Worm (Caenorhabditis elegans): ENCODE data around the gene htz-1.
A peak's percentile ranks its signal among the peaks of the same experiment; 100 is the strongest.

htz-1 gene

ce11 chrIV:4406054-4406539 is 39.9 kb upstream of the htz-1 start (continued):
- TF ChIP-seq ceh-32 (tag; optimal IDR thresholded peaks at IDR 0.05; ENCODE audit: poor library complexity) (no peak), unc-62 (GFP tag; optimal IDR thresholded peaks at IDR 0.05 in 1 of 2) (peak in 1 of 2 experiments; percentile 100), unc-62 (tag; optimal IDR thresholded peaks at IDR 0.05) (no peak), lin-39 (tag; optimal IDR thresholded peaks at IDR 0.05) (no peak), mes-2 (tag; optimal IDR thresholded peaks at IDR 0.05; ENCODE audit: poor library complexity, severe bottlenecking) (peak; percentile 49), cey-2 (tag; optimal IDR thresholded peaks at IDR 0.05; ENCODE audit: borderline replicate concordance, insufficient read depth) (no peak), dve-1 (tag; optimal IDR thresholded peaks at IDR 0.05; ENCODE audit: insufficient read depth) (peak; percentile 84), set-16 (GFP tag; IDR thresholded peaks at IDR 0.05) (peak; percentile 53), php-3 (GFP tag; IDR thresholded peaks at IDR 0.05) (no peak), lin-13 (GFP tag; optimal IDR thresholded peaks at IDR 0.05) (peak; percentile 65), ZK546.5 (tag; optimal IDR thresholded peaks at IDR 0.05) (no peak), zfp-2 (tag; optimal IDR thresholded peaks at IDR 0.05) (no peak), ceh-62 (tag; optimal IDR thresholded peaks at IDR 0.05) (no peak), F37D6.2 (tag; optimal IDR thresholded peaks at IDR 0.05) (peak; percentile 51), ztf-11 (tag; optimal IDR thresholded peaks at IDR 0.05) (no peak), T20F7.1 (GFP tag; optimal IDR thresholded peaks at IDR 0.05) (peak; percentile 38), zag-1 (tag; optimal IDR thresholded peaks at IDR 0.05) (no peak), hif-1 (tag; optimal IDR thresholded peaks at IDR 0.05) (peak in 1 of 2 experiments; percentile 73), daf-16 (GFP tag; optimal IDR thresholded peaks at IDR 0.05) (no peak), daf-16 (tag; optimal IDR thresholded peaks at IDR 0.05) (peak; percentile 80), mdl-1 (tag; optimal IDR thresholded peaks at IDR 0.05) (peak; percentile 32 to 58), vab-7 (GFP tag; IDR thresholded peaks at IDR 0.05) (no peak), tra-1 (GFP tag; IDR thresholded peaks at IDR 0.05) (no peak; the same call in 1 of the 2 replicates), dpl-1 (GFP tag; optimal IDR thresholded peaks at IDR 0.05) (peak; percentile 67), dmd-6 (GFP tag; IDR thresholded peaks at IDR 0.05) (peak; percentile 67), nhr-25 (tag; optimal IDR thresholded peaks at IDR 0.05; ENCODE audit: borderline replicate concordance, insufficient read depth) (peak; percentile 8), lin-1 (GFP tag; IDR thresholded peaks at IDR 0.05) (peak; percentile 79), pqm-1 (tag; optimal IDR thresholded peaks at IDR 0.05) (peak; percentile 31), nhr-11 (tag; optimal IDR thresholded peaks at IDR 0.05) (peak; percentile 42), fkh-10 (GFP tag; optimal IDR thresholded peaks at IDR 0.05) (peak; percentile 39), hlh-30 (tag; optimal IDR thresholded peaks at IDR 0.05; ENCODE audit: insufficient read depth) (peak; percentile 86), saeg-2 (GFP tag; IDR thresholded peaks at IDR 0.05) (0 out of 2 replicates have a peak, but pooled peaks have one; percentile 24), rbr-2 (tag; optimal IDR thresholded peaks at IDR 0.05) (peak; percentile 70), nhr-28 (tag; optimal IDR thresholded peaks at IDR 0.05) (peak; percentile 69), Y105C5A.15 (GFP tag; IDR thresholded peaks at IDR 0.05) (no peak), zfp-3 (GFP tag; conservative IDR thresholded peaks at IDR 0.05) (no peak), tag-97 (GFP tag; IDR thresholded peaks at IDR 0.05) (no peak), mxl-3 (GFP tag; optimal IDR thresholded peaks at IDR 0.05) (peak; percentile 41), F44E2.7 (GFP tag; IDR thresholded peaks at IDR 0.05) (no peak)

ce11 chrIV:4407055-4407461 is 39.0 kb upstream of the htz-1 start:
- TF ChIP-seq nhr-6 (tag; optimal IDR thresholded peaks at IDR 0.05) = no peak
- peak; percentile 20 for TF ChIP-seq nhr-48 (tag; optimal IDR thresholded peaks at IDR 0.05)
- TF ChIP-seq mep-1 (tag; optimal IDR thresholded peaks at IDR 0.05) = peak; percentile 63
- TF ChIP-seq snpc-4 (tag; optimal IDR thresholded peaks at IDR 0.05) = no peak
- peak; percentile 93 for TF ChIP-seq pha-4 (GFP tag; IDR thresholded peaks at IDR 0.05)
- peak; percentile 55 for TF ChIP-seq pha-4 (tag; optimal IDR thresholded peaks at IDR 0.05)
- no peak for TF ChIP-seq ceh-28 (tag; optimal IDR thresholded peaks at IDR 0.05)
- peak; percentile 76 for TF ChIP-seq dve-1 (tag; optimal IDR thresholded peaks at IDR 0.05; ENCODE audit: insufficient read depth)
- TF ChIP-seq nhr-41 (GFP tag; IDR thresholded peaks at IDR 0.05) = no peak
- no peak for TF ChIP-seq gei-8 (GFP tag; optimal IDR thresholded peaks at IDR 0.05)
- no peak for TF ChIP-seq zag-1 (tag; optimal IDR thresholded peaks at IDR 0.05)
- no peak for TF ChIP-seq lin-39 (tag; optimal IDR thresholded peaks at IDR 0.05)
- no peak for TF ChIP-seq spr-1 (tag; optimal IDR thresholded peaks at IDR 0.05)
- TF ChIP-seq F10B5.3 (tag; optimal IDR thresholded peaks at IDR 0.05) = no peak
- no peak for TF ChIP-seq madf-5 (GFP tag; IDR thresholded peaks at IDR 0.05)
- TF ChIP-seq arid-1 (GFP tag; conservative IDR thresholded peaks at IDR 0.05) = 0 out of 2 replicates have a peak, but pooled peaks have one; percentile 12
- TF ChIP-seq mxl-3 (GFP tag; optimal IDR thresholded peaks at IDR 0.05) = peak; percentile 18
- TF ChIP-seq ceh-32 (tag; optimal IDR thresholded peaks at IDR 0.05; ENCODE audit: poor library complexity) = no peak

Data from whole organism, L4 larva.